Worm (Caenorhabditis elegans): ENCODE results near the gene F47B7.2.
A peak's percentile ranks its signal among the peaks of the same experiment; 100 is the strongest.

F47B7.2 gene

ce11 chrX:3823869-3824268 is 51.3 kb downstream of the F47B7.2 start (continued):
- peak; percentile 67 for TF ChIP-seq ets-4 (GFP tag; optimal IDR thresholded peaks at IDR 0.05)
- peak; percentile 24 for TF ChIP-seq chd-7 (tag; optimal IDR thresholded peaks at IDR 0.05)
- peak; percentile 48 for TF ChIP-seq ZK185.1 (tag; optimal IDR thresholded peaks at IDR 0.05; ENCODE audit: poor library complexity, severe bottlenecking)
- peak in 1 of 3 experiments; percentile 1 for TF ChIP-seq lin-35 (GFP tag; optimal IDR thresholded peaks at IDR 0.05)
- TF ChIP-seq lin-40 (tag; optimal IDR thresholded peaks at IDR 0.05) = peak; percentile 39
- no peak for TF ChIP-seq lin-26 (GFP tag; IDR thresholded peaks at IDR 0.05)
- TF ChIP-seq Y95B8A.8 (GFP tag; IDR thresholded peaks at IDR 0.05) = no peak
- no peak for TF ChIP-seq nfyb-1 (GFP tag; IDR thresholded peaks at IDR 0.05)
- TF ChIP-seq nhr-80 (tag; optimal IDR thresholded peaks at IDR 0.05) = peak; percentile 97
- TF ChIP-seq Y56A3A.18 (GFP tag; IDR thresholded peaks at IDR 0.05) = no peak
- no peak for TF ChIP-seq unc-130 (GFP tag; optimal IDR thresholded peaks at IDR 0.05)
- TF ChIP-seq attf-3 (GFP tag; conservative IDR thresholded peaks at IDR 0.05) = no peak
- TF ChIP-seq ztf-22 (GFP tag; optimal IDR thresholded peaks at IDR 0.05) = peak; percentile 68
- no peak for TF ChIP-seq dpff-1 (tag; optimal IDR thresholded peaks at IDR 0.05)
- peak; percentile 34 for TF ChIP-seq madf-10 (tag; optimal IDR thresholded peaks at IDR 0.05)
- no peak for TF ChIP-seq pbrm-1 (GFP tag; IDR thresholded peaks at IDR 0.05)

- TF ChIP-seq ceh-27 (GFP tag; optimal IDR thresholded peaks at IDR 0.05) (no peak), mel-28 (tag; optimal IDR thresholded peaks at IDR 0.05; ENCODE audit: borderline replicate concordance) (no peak), zfh-2 (GFP tag; conservative IDR thresholded peaks at IDR 0.05) (peak; percentile 81), dpff-1 (tag; optimal IDR thresholded peaks at IDR 0.05) (no peak), nhr-90 (tag; optimal IDR thresholded peaks at IDR 0.05) (no peak), sea-2 (GFP tag; IDR thresholded peaks at IDR 0.05) (no peak), attf-6 (GFP tag; IDR thresholded peaks at IDR 0.05) (no peak), athp-1 (tag; optimal IDR thresholded peaks at IDR 0.05) (no peak), bed-2 (GFP tag; IDR thresholded peaks at IDR 0.05) (no peak), rec-8 (tag; optimal IDR thresholded peaks at IDR 0.05) (no peak), ztf-28 (GFP tag; IDR thresholded peaks at IDR 0.05) (0 out of 2 replicates have a peak, but pooled peaks have one; percentile 37)
Observed at ce11 chrX:3824443-3824842, 51.9 kb downstream of the F47B7.2 start.

- no peak for TF ChIP-seq nfyb-1 (GFP tag; IDR thresholded peaks at IDR 0.05)
- TF ChIP-seq nhr-80 (tag; optimal IDR thresholded peaks at IDR 0.05) = peak; percentile 52
Observed at ce11 chrX:3824907-3825689, 52.5 kb downstream of the F47B7.2 start.

ce11 chrX:3826172-3826571 is 53.6 kb downstream of the F47B7.2 start:
- TF ChIP-seq egrh-3 (GFP tag; IDR thresholded peaks at IDR 0.05) = no peak
- no peak for TF ChIP-seq tlf-1 (GFP tag; optimal IDR thresholded peaks at IDR 0.05)
- no peak for TF ChIP-seq F22D6.2 (tag; optimal IDR thresholded peaks at IDR 0.05)
- TF ChIP-seq ztf-22 (GFP tag; optimal IDR thresholded peaks at IDR 0.05) = no peak
- no peak for TF ChIP-seq mcd-1 (GFP tag; IDR thresholded peaks at IDR 0.05)
- no peak for TF ChIP-seq F55B11.4 (tag; optimal IDR thresholded peaks at IDR 0.05; ENCODE audit: borderline replicate concordance, insufficient read depth)

DNA sequence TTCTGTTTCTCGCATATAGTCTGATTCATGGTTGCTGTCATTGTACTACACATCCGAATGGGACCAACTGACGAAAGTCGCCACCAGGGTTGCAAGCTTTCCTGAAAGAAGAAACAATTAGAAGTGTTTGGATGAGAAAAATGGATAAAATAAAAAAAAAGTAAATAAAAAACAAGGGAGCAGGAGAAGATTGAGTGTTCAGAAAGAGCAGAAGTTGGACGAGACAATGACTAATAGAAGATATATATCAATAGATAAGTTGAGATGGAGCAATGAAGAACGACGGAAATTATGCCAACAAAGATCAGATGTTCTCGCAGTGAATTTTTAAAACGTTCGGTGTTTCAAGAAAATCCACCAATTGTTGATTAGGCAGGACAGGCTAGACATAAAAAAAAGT is 54.3 kb downstream of the F47B7.2 start, which contains the start of gene fkh-9:
fkh-9 (minus strand) TSS at position 101 of the 400 bp plus-strand sequence.
- TF ChIP-seq lin-40 (tag; optimal IDR thresholded peaks at IDR 0.05) = no peak
- no peak for TF ChIP-seq F57C9.4 (tag; optimal IDR thresholded peaks at IDR 0.05)
- no peak for TF ChIP-seq hsf-1 (GFP tag; IDR thresholded peaks at IDR 0.05)
- no peak for TF ChIP-seq repo-1 (tag; optimal IDR thresholded peaks at IDR 0.05)
- no peak for TF ChIP-seq rec-8 (tag; optimal IDR thresholded peaks at IDR 0.05)
- no peak for TF ChIP-seq cebp-2 (GFP tag; IDR thresholded peaks at IDR 0.05)
- TF ChIP-seq ceh-79 (tag; optimal IDR thresholded peaks at IDR 0.05) = no peak
